Fruit fly (Drosophila melanogaster) whole organism, embryonic: ENCODE measurements around the gene nerfin-2.

Source experiments
- BEAF-32 ChIP-seq: fragments of 200-800 bp; sonication (Bioruptor generic); optimal IDR thresholded peaks from 3 replicates; lab custom pipeline; 2017; ENCODE audit warnings: missing biosample characterization, missing genetic modification characterization, mild to moderate bottlenecking, moderate library complexity, missing genetic modification reagents
- Bgb ChIP-seq: fragments of 200-800 bp; sonication (Bioruptor generic); IDR thresholded peaks from 2 replicates; pipeline ENCODE4 v1.3.6; 2022; ENCODE audit warnings: missing biosample characterization, missing genetic modification characterization; ENCODE audit not compliant: partially characterized antibody
- CG10321 ChIP-seq: fragments of 200-800 bp; sonication (Bioruptor generic); IDR thresholded peaks from 2 replicates; pipeline ENCODE4 v1.3.6; 2022; ENCODE audit warnings: missing biosample characterization, missing genetic modification characterization
- CG11398 ChIP-seq: fragments of 200-800 bp; sonication (Bioruptor generic); optimal IDR thresholded peaks from 2 replicates; lab custom pipeline; 2016; ENCODE audit warnings: missing biosample characterization, missing genetic modification characterization
- CG13624 ChIP-seq: fragments of 200-800 bp; sonication (Bioruptor generic); optimal IDR thresholded peaks from 2 replicates; lab custom pipeline; 2016; ENCODE audit warnings: missing biosample characterization, missing genetic modification characterization
- CG14050 ChIP-seq: fragments of 200-800 bp; sonication (Bioruptor generic); IDR thresholded peaks from 3 replicates; pipeline ENCODE4 v1.3.6; 2022; ENCODE audit warnings: missing biosample characterization, missing genetic modification characterization
- CG14441 ChIP-seq: fragments of 200-800 bp; sonication (Bioruptor generic); IDR thresholded peaks from 2 replicates; pipeline ENCODE4 v1.3.6; 2022; ENCODE audit warnings: missing biosample characterization, missing genetic modification characterization
- CG1529 ChIP-seq: fragments of 200-800 bp; sonication (Bioruptor generic); optimal IDR thresholded peaks from 3 replicates; lab custom pipeline; 2018; ENCODE audit warnings: missing biosample characterization, missing genetic modification characterization
- CG15479 ChIP-seq: fragments of 200-800 bp; sonication (Bioruptor generic); optimal IDR thresholded peaks from 3 replicates; lab custom pipeline; 2019; ENCODE audit warnings: missing biosample characterization, mild to moderate bottlenecking, missing genetic modification characterization, moderate library complexity
- CG17186 ChIP-seq: fragments of 200-800 bp; sonication (Bioruptor generic); optimal IDR thresholded peaks from 3 replicates; lab custom pipeline; 2017; ENCODE audit warnings: missing biosample characterization, missing genetic modification reagents, missing genetic modification characterization
- CG17385 ChIP-seq: fragments of 200-800 bp; sonication (Bioruptor generic); optimal IDR thresholded peaks from 3 replicates; lab custom pipeline; 2018; ENCODE audit warnings: missing biosample characterization, mild to moderate bottlenecking, missing genetic modification characterization
- CG1792 ChIP-seq: fragments of 200-800 bp; sonication (Bioruptor generic); optimal IDR thresholded peaks from 2 replicates; lab custom pipeline; 2016; ENCODE audit warnings: missing biosample characterization, missing genetic modification characterization
- CG18476 ChIP-seq: fragments of 200-800 bp; sonication (Bioruptor generic); optimal IDR thresholded peaks from 2 replicates; lab custom pipeline; 2016; ENCODE audit warnings: missing biosample characterization, mild to moderate bottlenecking, missing genetic modification characterization
- CG2129 ChIP-seq: fragments of 200-800 bp; sonication (Bioruptor generic); IDR thresholded peaks from 2 replicates; pipeline ENCODE4 v1.3.6; 2022; ENCODE audit warnings: missing biosample characterization, missing genetic modification characterization; ENCODE audit not compliant: partially characterized antibody
- CG3163 ChIP-seq: fragments of 200-800 bp; sonication (Bioruptor generic); optimal IDR thresholded peaks from 3 replicates; lab custom pipeline; 2016; ENCODE audit warnings: missing biosample characterization, missing genetic modification characterization
- CG34376 ChIP-seq: fragments of 200-800 bp; sonication (Bioruptor generic); optimal IDR thresholded peaks from 2 replicates; lab custom pipeline; 2018; ENCODE audit warnings: missing biosample characterization, mild to moderate bottlenecking, missing genetic modification characterization
- CG3726 ChIP-seq: fragments of 200-800 bp; sonication (Bioruptor generic); IDR thresholded peaks from 3 replicates; pipeline ENCODE4, ENCODE4 v1.3.6; 2022; ENCODE audit warnings: missing biosample characterization, missing genetic modification characterization
- CG3995 ChIP-seq: fragments of 200-800 bp; sonication (Bioruptor generic); optimal IDR thresholded peaks from 3 replicates; lab custom pipeline; 2016; ENCODE audit warnings: missing biosample characterization, missing genetic modification characterization
- CG7357 ChIP-seq: fragments of 200-800 bp; sonication (Bioruptor generic); IDR thresholded peaks from 3 replicates; pipeline ENCODE4 v1.3.6; 2022; ENCODE audit warnings: missing biosample characterization, missing genetic modification characterization
- CG8388 ChIP-seq: fragments of 200-800 bp; sonication (Bioruptor generic); optimal IDR thresholded peaks from 2 replicates; lab custom pipeline; 2019; ENCODE audit warnings: missing biosample characterization, mild to moderate bottlenecking, missing genetic modification characterization, moderate library complexity
- CG8765 ChIP-seq: fragments of 200-800 bp; sonication (Bioruptor generic); IDR thresholded peaks from 2 replicates; pipeline ENCODE4 v1.3.6; 2022; ENCODE audit warnings: missing biosample characterization, missing genetic modification characterization
- CG9932 ChIP-seq: fragments of 200-800 bp; sonication (Bioruptor generic); IDR thresholded peaks from 2 replicates; pipeline ENCODE4 v1.3.6; 2022; ENCODE audit warnings: missing biosample characterization, missing genetic modification characterization
- CTCF ChIP-seq: fragments of 200-800 bp; sonication (Bioruptor generic); optimal IDR thresholded peaks from 2 replicates; lab custom pipeline; 2017; ENCODE audit warnings: missing biosample characterization, mild to moderate bottlenecking, missing genetic modification characterization, moderate library complexity
- E2f2 ChIP-seq: fragments of 200-800 bp; sonication (Bioruptor generic); IDR thresholded peaks from 2 replicates; pipeline ENCODE4 v1.3.6; 2022; ENCODE audit warnings: missing biosample characterization, missing genetic modification characterization
- ERR ChIP-seq: fragments of 200-800 bp; sonication (Bioruptor generic); optimal IDR thresholded peaks from 2 replicates; lab custom pipeline; 2016; ENCODE audit warnings: missing biosample characterization, missing genetic modification characterization
- HmgD ChIP-seq: fragments of 200-800 bp; sonication (Bioruptor generic); optimal IDR thresholded peaks from 3 replicates; lab custom pipeline; 2016; ENCODE audit warnings: missing biosample characterization, missing genetic modification characterization
- Mad ChIP-seq: fragments of 200-800 bp; sonication (Bioruptor generic); optimal IDR thresholded peaks from 2 replicates; lab custom pipeline; 2016; ENCODE audit warnings: missing biosample characterization, missing genetic modification characterization
- Myb ChIP-seq: fragments of 200-800 bp; sonication (Bioruptor generic); optimal IDR thresholded peaks from 2 replicates; lab custom pipeline; 2016; ENCODE audit warnings: missing biosample characterization, missing genetic modification characterization
- Oaz ChIP-seq: fragments of 200-800 bp; sonication (Bioruptor generic); IDR thresholded peaks from 2 replicates; pipeline ENCODE4 v1.3.6; 2022; ENCODE audit warnings: missing biosample characterization, missing genetic modification characterization
- Side ChIP-seq: fragments of 200-800 bp; sonication (Bioruptor generic); optimal IDR thresholded peaks from 2 replicates; lab custom pipeline; 2016; ENCODE audit warnings: missing biosample characterization, missing genetic modification characterization
- Six4 ChIP-seq: fragments of 200-800 bp; sonication (Bioruptor generic); optimal IDR thresholded peaks from 2 replicates; lab custom pipeline; 2016; ENCODE audit warnings: missing biosample characterization, missing genetic modification characterization
- TFAM ChIP-seq: fragments of 200-800 bp; sonication (Bioruptor generic); optimal IDR thresholded peaks from 2 replicates; lab custom pipeline; 2017; ENCODE audit warnings: missing biosample characterization, missing genetic modification characterization, inconsistent platforms
- chinmo ChIP-seq: fragments of 200-800 bp; sonication (Bioruptor generic); IDR thresholded peaks from 4 replicates; pipeline ENCODE4 v1.3.6; 2022; ENCODE audit warnings: missing biosample characterization, missing genetic modification characterization; ENCODE audit not compliant: partially characterized antibody
- disco-r ChIP-seq: fragments of 200-800 bp; sonication (Bioruptor generic); optimal IDR thresholded peaks from 2 replicates; lab custom pipeline; 2016; ENCODE audit warnings: missing biosample characterization, missing genetic modification characterization
- dmrt99B ChIP-seq: fragments of 200-800 bp; sonication (Bioruptor generic); optimal IDR thresholded peaks from 2 replicates; lab custom pipeline; 2018; ENCODE audit warnings: missing biosample characterization, mild to moderate bottlenecking, missing genetic modification characterization, moderate library complexity
- en ChIP-seq: fragments of 200-800 bp; sonication (Bioruptor generic); optimal IDR thresholded peaks from 2 replicates; lab custom pipeline; 2016; ENCODE audit warnings: missing biosample characterization, missing genetic modification characterization
- grn ChIP-seq: fragments of 200-800 bp; sonication (Bioruptor generic); optimal IDR thresholded peaks from 3 replicates; lab custom pipeline; 2017; ENCODE audit warnings: missing biosample characterization, missing genetic modification characterization
- hkb ChIP-seq, 2 experiments: fragments of 200-800 bp in 1 of 2; fragments of >200 bp in 1 of 2; sonication (Bioruptor generic) in 1 of 2; IDR thresholded peaks in 1 of 2; optimal IDR thresholded peaks in 1 of 2; 2 replicates each; pipeline versions ENCODE4 v1.3.6 to Lab custom; 2017 to 2022; ENCODE audit warnings: missing biosample characterization in 1 of 2, missing genetic modification characterization in 1 of 2
- insv ChIP-seq, 2 experiments: fragments of 200-800 bp; sonication (Bioruptor generic); optimal IDR thresholded peaks; 3 replicates each; lab custom pipeline; 2016 to 2018; ENCODE audit warnings: missing biosample characterization in 2 of 2, missing genetic modification characterization in 2 of 2
- lab ChIP-seq: fragments of 200-800 bp; sonication (Bioruptor generic); optimal IDR thresholded peaks from 3 replicates; lab custom pipeline; 2017; ENCODE audit warnings: missing biosample characterization, missing genetic modification characterization, mild to moderate bottlenecking, moderate library complexity, missing genetic modification reagents
- lilli ChIP-seq: fragments of 200-800 bp; sonication (Bioruptor generic); optimal IDR thresholded peaks from 3 replicates; lab custom pipeline; 2016; ENCODE audit warnings: missing biosample characterization, missing genetic modification characterization
- lola ChIP-seq, 3 experiments: fragments of >200 bp in 2 of 3; fragments of 200-800 bp in 1 of 3; sonication (Bioruptor generic) in 1 of 3; optimal IDR thresholded peaks; 2 replicates each; lab custom pipeline; 2017 to 2019; ENCODE audit warnings: missing biosample characterization in 3 of 3, missing genetic modification characterization in 3 of 3, mild to moderate bottlenecking in 1 of 3, moderate library complexity in 1 of 3
- mld ChIP-seq: fragments of 200-800 bp; sonication (Bioruptor generic); IDR thresholded peaks from 3 replicates; pipeline ENCODE4 v1.3.6; 2022; ENCODE audit warnings: missing biosample characterization, missing genetic modification characterization; ENCODE audit not compliant: partially characterized antibody
- pnt ChIP-seq: fragments of 200-800 bp; sonication (Bioruptor generic); optimal IDR thresholded peaks from 3 replicates; lab custom pipeline; 2016; ENCODE audit warnings: missing biosample characterization, missing genetic modification characterization
- sim ChIP-seq: fragments of 200-800 bp; sonication (Bioruptor generic); IDR thresholded peaks from 2 replicates; pipeline ENCODE4 v1.3.6; 2022; ENCODE audit warnings: missing biosample characterization, missing genetic modification characterization
- ssp ChIP-seq: fragments of 200-800 bp; sonication (Bioruptor generic); IDR thresholded peaks from 2 replicates; pipeline ENCODE4 v1.3.6; 2022; ENCODE audit warnings: missing biosample characterization, missing genetic modification characterization
- trem ChIP-seq: fragments of 200-800 bp; optimal IDR thresholded peaks from 3 replicates; lab custom pipeline; 2019; ENCODE audit warnings: missing biosample characterization, mild to moderate bottlenecking, missing genetic modification characterization, moderate library complexity
- tup ChIP-seq: fragments of 200-800 bp; sonication (Bioruptor generic); optimal IDR thresholded peaks from 2 replicates; lab custom pipeline; 2016; ENCODE audit warnings: missing biosample characterization, mild to moderate bottlenecking, missing genetic modification characterization, moderate library complexity
- yki ChIP-seq: fragments of >200 bp; optimal IDR thresholded peaks from 3 replicates; lab custom pipeline; 2018

Gene nerfin-2

DNA sequence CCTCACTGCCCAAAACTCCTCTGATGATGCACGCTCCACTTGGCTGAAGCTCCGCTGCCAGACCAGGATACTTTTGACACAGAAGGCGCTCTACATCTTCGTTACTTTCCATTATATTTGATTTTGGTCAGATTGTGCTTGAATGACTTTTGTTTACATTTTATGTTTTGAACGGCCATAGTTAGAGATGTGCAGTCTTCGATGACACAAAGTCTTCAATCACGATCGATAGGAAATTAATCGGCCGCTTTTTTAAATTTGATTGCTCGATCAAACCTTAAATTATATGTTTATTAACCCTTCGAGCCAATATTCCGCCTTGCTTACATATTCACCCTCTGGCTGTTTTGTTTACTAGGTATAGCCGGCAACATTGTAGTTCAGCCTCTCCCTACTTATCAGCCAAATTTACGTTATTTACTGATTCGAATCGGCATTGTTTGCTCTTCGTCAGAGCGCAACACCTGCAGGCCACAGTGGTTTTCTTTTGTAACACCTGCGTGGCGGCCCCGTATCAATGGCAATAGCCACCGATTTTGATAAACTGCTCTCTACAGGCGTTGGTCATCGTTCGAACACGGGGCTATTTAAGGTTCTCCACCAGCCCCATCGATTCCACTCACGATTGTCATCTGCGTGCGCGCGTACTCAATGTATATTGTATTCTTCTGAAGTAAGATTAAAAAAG lies 18.1 kb upstream of the nerfin-2 start, which contains the start of the genes Fancl and Npc2e (continued):
- TF ChIP-seq HmgD = peak; percentile 1
- peak; percentile 45 for TF ChIP-seq BEAF-32 (GFP tag; lab: Kevin White, UChicago)
- peak; percentile 30; the same call in 1 of the 2 replicates for TF ChIP-seq Bgb (GFP tag; lab: Robert Waterston, UW)
- TF ChIP-seq Myb (GFP tag; lab: Kevin White, UChicago) = peak; percentile 29

DNA sequence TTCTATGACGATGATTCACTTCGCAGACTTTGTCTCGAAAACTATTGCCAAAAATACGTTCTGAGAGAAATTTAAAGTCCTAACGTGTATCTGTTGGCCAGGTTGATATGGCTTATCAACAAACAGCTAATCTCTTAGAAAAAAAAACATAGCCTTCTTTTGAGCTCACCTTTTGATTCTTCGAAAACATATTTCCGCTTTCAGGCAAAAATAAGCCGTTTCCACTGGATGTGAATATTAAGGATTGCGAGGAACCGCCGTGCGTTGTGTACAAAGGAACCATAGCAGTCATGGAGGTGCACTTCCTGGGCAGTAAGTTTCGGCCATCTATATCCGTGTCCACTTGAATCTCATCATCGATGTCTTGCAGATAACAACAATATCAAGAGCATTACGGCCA lies 17.4 kb upstream of the nerfin-2 start:
- TF ChIP-seq CG14050 (GFP tag; lab: Robert Waterston, UW) (no peak), CG3163 (GFP tag; lab: Kevin White, UChicago) (no peak), E2f2 (GFP tag; lab: Robert Waterston, UW) (no peak), CG1792 (GFP tag; lab: Kevin White, UChicago) (no peak), CG17385 (GFP tag; lab: Kevin White, UChicago) (peak; percentile 18), chinmo (GFP tag; lab: Robert Waterston, UW) (no peak), Six4 (GFP tag; lab: Kevin White, UChicago) (no peak), CG15479 (GFP tag; lab: Kevin White, UChicago) (no peak), TFAM (GFP tag; lab: Kevin White, UChicago) (no peak), ssp (GFP tag; lab: Robert Waterston, UW) (peak; percentile 59), CTCF (peak; percentile 0), en (GFP tag; lab: Kevin White, UChicago) (no peak), Oaz (no peak), CG2129 (GFP tag; lab: Robert Waterston, UW) (no peak), tup (GFP tag; lab: Kevin White, UChicago) (no peak), mld (GFP tag; lab: Robert Waterston, UW) (no peak), lab (GFP tag; lab: Kevin White, UChicago) (peak; percentile 56), grn (GFP tag; lab: Kevin White, UChicago) (peak; percentile 13), lilli (GFP tag; lab: Kevin White, UChicago) (no peak), lola (GFP tag; optimal IDR thresholded peaks at IDR 0.05; lab: Kevin White, UChicago) (no peak), CG8388 (GFP tag; lab: Kevin White, UChicago) (no peak), CG3995 (no peak), CG18476 (GFP tag; lab: Kevin White, UChicago) (no peak), disco-r (GFP tag; lab: Kevin White, UChicago) (no peak), CG17186 (GFP tag; lab: Kevin White, UChicago) (no peak), dmrt99B (tag; lab: Kevin White, UChicago) (no peak), hkb (optimal IDR thresholded peaks at IDR 0.05; lab: Kevin White, UChicago) (no peak), hkb (GFP tag; IDR thresholded peaks at IDR 0.05; lab: Robert Waterston, UW) (no peak; the same call in 1 of the 2 replicates), CG3726 (no peak), yki (lab: Kevin White, UChicago) (no peak), sim (GFP tag; lab: Robert Waterston, UW) (no peak), CG13624 (GFP tag; lab: Kevin White, UChicago) (no peak), CG8765 (GFP tag; lab: Robert Waterston, UW) (no peak), trem (tag; lab: Kevin White, UChicago) (no peak), CG7357 (GFP tag; lab: Robert Waterston, UW) (peak; percentile 51; the same call in 2 of the 3 replicates), ERR (GFP tag; lab: Kevin White, UChicago) (no peak), CG34376 (no peak), CG11398 (no peak), insv (GFP tag; optimal IDR thresholded peaks at IDR 0.05; lab: Kevin White, UChicago) (no peak), CG14441 (GFP tag; lab: Robert Waterston, UW) (no peak), Mad (GFP tag; lab: Kevin White, UChicago) (no peak), CG10321 (GFP tag; lab: Robert Waterston, UW) (no peak), CG1529 (GFP tag; lab: Kevin White, UChicago) (no peak), CG9932 (GFP tag; lab: Robert Waterston, UW) (no peak), Side (GFP tag; lab: Kevin White, UChicago) (no peak), pnt (no peak)
